Fruit fly (Drosophila melanogaster) whole organism, adult: ENCODE results near the gene Nedd8.

Experiments used
- CG11617 ChIP-seq: fragments of 200-800 bp; sonication (Bioruptor generic); optimal IDR thresholded peaks from 2 replicates; lab custom pipeline; 2017; ENCODE audit warnings: mild to moderate bottlenecking, missing biosample characterization, missing genetic modification reagents, missing genetic modification characterization
- CG33017 ChIP-seq: fragments of 200-800 bp; sonication (Bioruptor generic); optimal IDR thresholded peaks from 2 replicates; lab custom pipeline; 2018; ENCODE audit warnings: missing biosample characterization, mild to moderate bottlenecking, missing genetic modification characterization, moderate library complexity
- CG7101 ChIP-seq: fragments of 200-800 bp; sonication (Bioruptor generic); optimal IDR thresholded peaks from 2 replicates; lab custom pipeline; 2018; ENCODE audit warnings: missing biosample characterization, mild to moderate bottlenecking, missing genetic modification characterization, moderate library complexity
- Mnt ChIP-seq: fragments of 200-800 bp; sonication (Bioruptor generic); optimal IDR thresholded peaks from 2 replicates; lab custom pipeline; 2016; ENCODE audit warnings: missing biosample characterization, mild to moderate bottlenecking, missing genetic modification characterization

dm6 chr2L:18929595-18929994, 22.0 kb downstream of the Nedd8 start:
- TF ChIP-seq CG33017 (tag; lab: Kevin White, UChicago) (no peak), CG7101 (tag; lab: Kevin White, UChicago) (no peak), CG11617 (no peak), Mnt (no peak)
